Fruit fly (Drosophila melanogaster) whole organism, embryonic: Measurements from ENCODE around the gene CG32023.

ENCODE experiments used
- Ada2b ChIP-seq: fragments of 200-800 bp; sonication (Bioruptor generic); IDR thresholded peaks from 2 replicates; pipeline ENCODE4 v1.3.6; 2022; ENCODE audit warnings: missing biosample characterization, missing genetic modification characterization
- Aef1 ChIP-seq: fragments of 200-800 bp; sonication (Bioruptor generic); IDR thresholded peaks from 3 replicates; pipeline ENCODE4 v1.3.6; 2022; ENCODE audit warnings: missing biosample characterization, missing genetic modification characterization
- Bteb2 ChIP-seq: fragments of 200-800 bp; sonication (Bioruptor generic); optimal IDR thresholded peaks from 2 replicates; lab custom pipeline; 2016; ENCODE audit warnings: missing biosample characterization, missing genetic modification characterization
- C15 ChIP-seq: fragments of 200-800 bp; sonication (Bioruptor generic); IDR thresholded peaks from 3 replicates; pipeline ENCODE4 v1.3.6; 2022; ENCODE audit warnings: missing biosample characterization, missing genetic modification characterization
- CG10147 ChIP-seq: fragments of 200-800 bp; sonication (Bioruptor generic); optimal IDR thresholded peaks from 2 replicates; lab custom pipeline; 2019; ENCODE audit warnings: missing biosample characterization, mild to moderate bottlenecking, missing genetic modification characterization, moderate library complexity
- CG12104 ChIP-seq: fragments of 200-800 bp; sonication (Bioruptor generic); optimal IDR thresholded peaks from 3 replicates; lab custom pipeline; 2016; ENCODE audit warnings: missing biosample characterization, missing genetic modification characterization
- CG12744 ChIP-seq: fragments of 200-800 bp; sonication (Bioruptor generic); optimal IDR thresholded peaks from 2 replicates; lab custom pipeline; 2016; ENCODE audit warnings: missing biosample characterization, missing genetic modification characterization
- CG13287 ChIP-seq: fragments of 200-800 bp; sonication (Bioruptor generic); IDR thresholded peaks from 2 replicates; pipeline ENCODE4 v1.3.6; 2022; ENCODE audit warnings: missing biosample characterization, missing genetic modification characterization; ENCODE audit not compliant: partially characterized antibody
- CG13775 ChIP-seq: fragments of 200-800 bp; sonication (Bioruptor generic); optimal IDR thresholded peaks from 3 replicates; lab custom pipeline; 2017; ENCODE audit warnings: missing biosample characterization, mild to moderate bottlenecking, missing genetic modification characterization
- CG13894 ChIP-seq: fragments of 200-800 bp; sonication (Bioruptor generic); optimal IDR thresholded peaks from 3 replicates; lab custom pipeline; 2018; ENCODE audit warnings: missing biosample characterization, mild to moderate bottlenecking, missing genetic modification characterization, moderate library complexity
- CG14710 ChIP-seq: fragments of 200-800 bp; sonication (Bioruptor generic); optimal IDR thresholded peaks from 3 replicates; lab custom pipeline; 2019; ENCODE audit warnings: missing biosample characterization, mild to moderate bottlenecking, missing genetic modification characterization, moderate library complexity
- CG15073 ChIP-seq: fragments of 200-800 bp; sonication (Bioruptor generic); optimal IDR thresholded peaks from 2 replicates; lab custom pipeline; 2016; ENCODE audit warnings: missing biosample characterization, missing genetic modification characterization
- CG15601 ChIP-seq: fragments of 200-800 bp; sonication (Bioruptor generic); optimal IDR thresholded peaks from 3 replicates; lab custom pipeline; 2019; ENCODE audit warnings: missing biosample characterization, mild to moderate bottlenecking, missing genetic modification characterization, moderate library complexity
- CG1602 ChIP-seq: fragments of 200-800 bp; sonication (Bioruptor generic); optimal IDR thresholded peaks from 3 replicates; lab custom pipeline; 2016; ENCODE audit warnings: missing biosample characterization, missing genetic modification characterization
- CG1603 ChIP-seq: fragments of 200-800 bp; sonication (Bioruptor generic); optimal IDR thresholded peaks from 2 replicates; lab custom pipeline; 2019; ENCODE audit warnings: missing biosample characterization, mild to moderate bottlenecking, missing genetic modification characterization, moderate library complexity
- CG16863 ChIP-seq: fragments of 200-800 bp; sonication (Bioruptor generic); optimal IDR thresholded peaks from 3 replicates; lab custom pipeline; 2016; ENCODE audit warnings: missing biosample characterization, missing genetic modification characterization
- CG17186 ChIP-seq: fragments of 200-800 bp; sonication (Bioruptor generic); optimal IDR thresholded peaks from 3 replicates; lab custom pipeline; 2017; ENCODE audit warnings: missing biosample characterization, missing genetic modification reagents, missing genetic modification characterization
- CG17359 ChIP-seq: fragments of 200-800 bp; sonication (Bioruptor generic); optimal IDR thresholded peaks from 3 replicates; lab custom pipeline; 2018; ENCODE audit warnings: missing biosample characterization, mild to moderate bottlenecking, missing genetic modification characterization, moderate library complexity
- CG17612 ChIP-seq: fragments of 200-800 bp; sonication (Bioruptor generic); IDR thresholded peaks from 2 replicates; pipeline ENCODE4 v1.3.6; 2022; ENCODE audit warnings: missing biosample characterization, missing genetic modification characterization
- CG3281 ChIP-seq: fragments of 200-800 bp; sonication (Bioruptor generic); optimal IDR thresholded peaks from 3 replicates; lab custom pipeline; 2017; ENCODE audit warnings: missing biosample characterization, mild to moderate bottlenecking, missing genetic modification characterization
- CG4707 ChIP-seq: fragments of 200-800 bp; sonication (Bioruptor generic); optimal IDR thresholded peaks from 2 replicates; lab custom pipeline; 2018; ENCODE audit warnings: missing biosample characterization, mild to moderate bottlenecking, missing genetic modification characterization, moderate library complexity
- CG5180 ChIP-seq: fragments of 200-800 bp; sonication (Bioruptor generic); optimal IDR thresholded peaks from 3 replicates; lab custom pipeline; 2017; ENCODE audit warnings: missing biosample characterization, missing genetic modification characterization, mild to moderate bottlenecking, moderate library complexity, missing genetic modification reagents
- CG7556 ChIP-seq: fragments of 200-800 bp; sonication (Bioruptor generic); optimal IDR thresholded peaks from 2 replicates; lab custom pipeline; 2017; ENCODE audit warnings: missing biosample characterization, mild to moderate bottlenecking, missing genetic modification characterization
- CG8944 ChIP-seq: fragments of 200-800 bp; sonication (Bioruptor generic); optimal IDR thresholded peaks from 3 replicates; lab custom pipeline; 2016; ENCODE audit warnings: missing biosample characterization, missing genetic modification characterization
- CG9215 ChIP-seq: fragments of 200-800 bp; sonication (Bioruptor generic); IDR thresholded peaks from 2 replicates; pipeline ENCODE4 v1.3.6; 2022; ENCODE audit warnings: missing biosample characterization, missing genetic modification characterization
- HLHmδ ChIP-seq: fragments of 200-800 bp; sonication (Bioruptor generic); optimal IDR thresholded peaks from 2 replicates; lab custom pipeline; 2018; ENCODE audit warnings: missing biosample characterization, mild to moderate bottlenecking, missing genetic modification characterization, moderate library complexity
- Hand ChIP-seq: fragments of 200-800 bp; sonication (Bioruptor generic); optimal IDR thresholded peaks from 2 replicates; lab custom pipeline; 2017; ENCODE audit warnings: mild to moderate bottlenecking, missing biosample characterization, missing genetic modification reagents, missing genetic modification characterization
- Lhr ChIP-seq: fragments of 200-800 bp; sonication (Bioruptor generic); optimal IDR thresholded peaks from 3 replicates; lab custom pipeline; 2017; ENCODE audit warnings: mild to moderate bottlenecking, missing biosample characterization, missing genetic modification reagents, missing genetic modification characterization
- MESR4 ChIP-seq: fragments of 200-800 bp; sonication (Bioruptor generic); optimal IDR thresholded peaks from 2 replicates; lab custom pipeline; 2018; ENCODE audit warnings: missing biosample characterization, mild to moderate bottlenecking, missing genetic modification characterization, moderate library complexity
- Meics ChIP-seq: fragments of 200-800 bp; sonication (Bioruptor generic); optimal IDR thresholded peaks from 2 replicates; lab custom pipeline; 2017; ENCODE audit warnings: missing biosample characterization, mild to moderate bottlenecking, missing genetic modification characterization
- NFAT ChIP-seq: fragments of 200-800 bp; sonication (Bioruptor generic); IDR thresholded peaks from 2 replicates; pipeline ENCODE4 v1.3.6; 2022; ENCODE audit warnings: missing biosample characterization, missing genetic modification characterization
- Neu2 ChIP-seq: fragments of 200-800 bp; sonication (Bioruptor generic); optimal IDR thresholded peaks from 3 replicates; lab custom pipeline; 2016; ENCODE audit warnings: missing biosample characterization, missing genetic modification characterization, borderline replicate concordance
- Oli ChIP-seq: fragments of 200-800 bp; sonication (Bioruptor generic); optimal IDR thresholded peaks from 2 replicates; lab custom pipeline; 2018; ENCODE audit warnings: missing biosample characterization, mild to moderate bottlenecking, missing genetic modification characterization, moderate library complexity
- Rx ChIP-seq: fragments of 200-800 bp; sonication (Bioruptor generic); IDR thresholded peaks from 2 replicates; pipeline ENCODE4 v1.3.6; 2022; ENCODE audit warnings: missing biosample characterization, missing genetic modification characterization
- ara ChIP-seq: fragments of 200-800 bp; sonication (Bioruptor generic); IDR thresholded peaks from 2 replicates; pipeline ENCODE4 v1.3.6; 2022; ENCODE audit warnings: missing biosample characterization, missing genetic modification characterization
- bowl ChIP-seq: fragments of 200-800 bp; sonication (Bioruptor generic); IDR thresholded peaks from 2 replicates; pipeline ENCODE4 v1.3.6; 2022; ENCODE audit warnings: missing biosample characterization, missing genetic modification characterization
- cg ChIP-seq: fragments of 200-800 bp; sonication (Bioruptor generic); optimal IDR thresholded peaks from 3 replicates; lab custom pipeline; 2019; ENCODE audit warnings: missing biosample characterization, mild to moderate bottlenecking, missing genetic modification characterization, moderate library complexity
- ci ChIP-seq: fragments of 200-800 bp; sonication (Bioruptor generic); IDR thresholded peaks from 3 replicates; pipeline ENCODE4 v1.3.6; 2022; ENCODE audit warnings: missing biosample characterization, missing genetic modification characterization
- cwo ChIP-seq: fragments of 200-800 bp; sonication (Bioruptor generic); optimal IDR thresholded peaks from 3 replicates; lab custom pipeline; 2017; ENCODE audit warnings: missing biosample characterization, missing genetic modification characterization, mild to moderate bottlenecking, moderate library complexity, missing genetic modification reagents
- dan ChIP-seq: fragments of 200-800 bp; sonication (Bioruptor generic); IDR thresholded peaks from 2 replicates; pipeline ENCODE4 v1.3.6; 2022; ENCODE audit warnings: missing biosample characterization, missing genetic modification characterization
- exex ChIP-seq: fragments of 200-800 bp; sonication (Bioruptor generic); optimal IDR thresholded peaks from 4 replicates; lab custom pipeline; 2018; ENCODE audit warnings: missing biosample characterization, mild to moderate bottlenecking, missing genetic modification characterization, moderate library complexity
- hb ChIP-seq: fragments of 200-800 bp; sonication (Bioruptor generic); IDR thresholded peaks from 3 replicates; pipeline ENCODE4 v1.3.6; 2022; ENCODE audit warnings: missing biosample characterization, missing genetic modification characterization; ENCODE audit not compliant: partially characterized antibody
- jing ChIP-seq: fragments of 200-800 bp; sonication (Bioruptor generic); optimal IDR thresholded peaks from 2 replicates; lab custom pipeline; 2018; ENCODE audit warnings: missing biosample characterization, mild to moderate bottlenecking, missing genetic modification characterization
- pho ChIP-seq: fragments of 200-800 bp; sonication (Bioruptor generic); optimal IDR thresholded peaks from 2 replicates; lab custom pipeline; 2016; ENCODE audit warnings: missing biosample characterization, missing genetic modification characterization
- ranshi ChIP-seq: fragments of 200-800 bp; sonication (Bioruptor generic); IDR thresholded peaks from 2 replicates; pipeline ENCODE4 v1.3.6; 2022; ENCODE audit warnings: missing biosample characterization, missing genetic modification characterization
- scrt ChIP-seq: fragments of 200-800 bp; sonication (Bioruptor generic); optimal IDR thresholded peaks from 2 replicates; lab custom pipeline; 2018; ENCODE audit warnings: missing biosample characterization, mild to moderate bottlenecking, missing genetic modification characterization, moderate library complexity
- stc ChIP-seq: fragments of 200-800 bp; sonication (Bioruptor generic); IDR thresholded peaks from 2 replicates; pipeline ENCODE4 v1.3.6; 2022; ENCODE audit warnings: missing biosample characterization, missing genetic modification characterization
- stwl ChIP-seq: fragments of 200-800 bp; sonication (Bioruptor generic); optimal IDR thresholded peaks from 3 replicates; lab custom pipeline; 2018; ENCODE audit warnings: missing biosample characterization, mild to moderate bottlenecking, missing genetic modification characterization, moderate library complexity
- trem ChIP-seq: fragments of 200-800 bp; optimal IDR thresholded peaks from 3 replicates; lab custom pipeline; 2019; ENCODE audit warnings: missing biosample characterization, mild to moderate bottlenecking, missing genetic modification characterization, moderate library complexity
- yki ChIP-seq: fragments of >200 bp; optimal IDR thresholded peaks from 3 replicates; lab custom pipeline; 2018
- zen ChIP-seq: fragments of 200-800 bp; sonication (Bioruptor generic); optimal IDR thresholded peaks from 3 replicates; lab custom pipeline; 2018; ENCODE audit warnings: missing biosample characterization, mild to moderate bottlenecking, missing genetic modification characterization, moderate library complexity

CG32023 gene

DNA sequence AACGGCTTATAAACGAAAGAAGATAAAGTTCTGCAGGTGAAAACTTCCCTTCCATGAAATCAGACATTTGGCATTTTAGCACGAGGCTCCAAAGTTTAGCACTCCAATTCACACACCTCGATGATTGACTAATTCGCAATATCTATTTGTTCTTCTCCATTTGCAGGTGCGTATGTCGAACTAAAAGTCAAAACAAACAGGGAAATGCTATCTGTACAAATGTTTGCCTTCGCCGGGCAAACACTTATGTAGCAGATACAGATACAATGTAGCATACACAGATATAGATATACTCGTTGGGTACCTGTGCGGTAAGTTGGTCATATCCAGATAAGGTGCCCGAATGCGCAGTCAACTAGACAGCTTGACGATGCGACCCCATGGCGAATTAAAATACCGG is 30.9 kb upstream of the CG32023 start (continued):
- TF ChIP-seq ranshi (GFP tag; lab: Robert Waterston, UW) (no peak), stwl (tag; lab: Kevin White, UChicago) (no peak), Oli (no peak), CG13894 (tag; lab: Kevin White, UChicago) (no peak), Ada2b (no peak), CG12104 (GFP tag; lab: Kevin White, UChicago) (no peak), CG15073 (no peak), CG17359 (tag; lab: Kevin White, UChicago) (peak; percentile 20), CG3281 (GFP tag; lab: Kevin White, UChicago) (peak; percentile 39), trem (tag; lab: Kevin White, UChicago) (peak; percentile 2), CG13775 (no peak), scrt (GFP tag; lab: Kevin White, UChicago) (no peak), CG1603 (tag; lab: Kevin White, UChicago) (peak; percentile 58), ci (GFP tag; lab: Robert Waterston, UW) (peak; percentile 73; the same call in 1 of the 3 replicates), Rx (GFP tag; lab: Robert Waterston, UW) (no peak), CG12744 (GFP tag; lab: Kevin White, UChicago) (no peak), CG15601 (tag; lab: Kevin White, UChicago) (peak; percentile 39), CG9215 (GFP tag; lab: Robert Waterston, UW) (no peak), CG8944 (GFP tag; lab: Kevin White, UChicago) (no peak), exex (no peak), hb (GFP tag; lab: Robert Waterston, UW) (no peak), CG14710 (peak; percentile 28), zen (tag; lab: Kevin White, UChicago) (no peak), pho (GFP tag; lab: Kevin White, UChicago) (no peak), CG7556 (GFP tag; lab: Kevin White, UChicago) (no peak), CG4707 (GFP tag; lab: Kevin White, UChicago) (peak; percentile 53), MESR4 (GFP tag; lab: Kevin White, UChicago) (no peak), CG17186 (GFP tag; lab: Kevin White, UChicago) (no peak), CG13287 (GFP tag; lab: Robert Waterston, UW) (no peak), jing (GFP tag; lab: Kevin White, UChicago) (no peak), Bteb2 (no peak), CG5180 (GFP tag; lab: Kevin White, UChicago) (peak; percentile 17), cg (GFP tag; lab: Kevin White, UChicago) (peak; percentile 11), Lhr (GFP tag; lab: Kevin White, UChicago) (no peak), Meics (peak; percentile 24), Aef1 (GFP tag; lab: Robert Waterston, UW) (no peak), CG10147 (GFP tag; lab: Kevin White, UChicago) (no peak), C15 (no peak), CG1602 (GFP tag; lab: Kevin White, UChicago) (no peak), bowl (GFP tag; lab: Robert Waterston, UW) (no peak), ara (GFP tag; lab: Robert Waterston, UW) (no peak), Neu2 (GFP tag; lab: Kevin White, UChicago) (no peak), CG17612 (no peak), HLHmδ (GFP tag; lab: Kevin White, UChicago) (peak; percentile 59), yki (lab: Kevin White, UChicago) (no peak), NFAT (GFP tag; lab: Robert Waterston, UW) (0 out of 2 replicates have a peak, but pooled peaks have one; percentile 17), stc (GFP tag; lab: Robert Waterston, UW) (no peak), CG16863 (GFP tag; lab: Kevin White, UChicago) (no peak), cwo (GFP tag; lab: Kevin White, UChicago) (no peak), dan (GFP tag; lab: Robert Waterston, UW) (no peak), Hand (no peak)
